Worm (Caenorhabditis elegans) whole organism, late embryonic: ENCODE measurements around the gene T09A5.5.

Source experiments
- C38D4.7 ChIP-seq: fragments of 200-800 bp; sonication (Bioruptor generic); optimal IDR thresholded peaks from 2 replicates; lab custom pipeline; 2018; ENCODE audit warnings: mild to moderate bottlenecking, missing genetic modification characterization, moderate library complexity, missing compliant biosample characterization
- F13H6.1 ChIP-seq: sonication (generic microtip); optimal IDR thresholded peaks from 2 replicates; lab custom pipeline; 2016; ENCODE audit warnings: missing genetic modification characterization, missing compliant biosample characterization
- K02D7.2 ChIP-seq: sonication (generic microtip); optimal IDR thresholded peaks from 2 replicates; lab custom pipeline; 2017; ENCODE audit warnings: mild to moderate bottlenecking, missing genetic modification characterization, missing compliant biosample characterization
- T23F11.4 ChIP-seq: fragments of 200-800 bp; sonication (Bioruptor generic); optimal IDR thresholded peaks from 2 replicates; lab custom pipeline; 2018; ENCODE audit warnings: mild to moderate bottlenecking, missing genetic modification characterization, missing compliant biosample characterization
- Y22D7AL.16 ChIP-seq: sonication (generic microtip); optimal IDR thresholded peaks from 2 replicates; lab custom pipeline; 2016; ENCODE audit warnings: missing genetic modification characterization, missing compliant biosample characterization
- ama-1 ChIP-seq: fragments of 150-350 bp; optimal IDR thresholded peaks from 2 replicates; lab custom pipeline; 2014
- ceh-14 ChIP-seq: sonication (generic microtip); optimal IDR thresholded peaks from 2 replicates; lab custom pipeline; 2016; ENCODE audit warnings: missing genotype, missing genetic modification characterization, missing compliant biosample characterization
- ceh-19 ChIP-seq: fragments of 200-800 bp; sonication (Bioruptor generic); optimal IDR thresholded peaks from 2 replicates; lab custom pipeline; 2018; ENCODE audit warnings: mild to moderate bottlenecking, missing genetic modification characterization, missing compliant biosample characterization
- ceh-24 ChIP-seq: sonication (generic microtip); optimal IDR thresholded peaks from 2 replicates; lab custom pipeline; 2016; ENCODE audit warnings: mild to moderate bottlenecking, missing genetic modification characterization, missing compliant biosample characterization
- ceh-30 ChIP-seq: fragments of 150-350 bp; optimal IDR thresholded peaks from 2 replicates; lab custom pipeline; 2014; ENCODE audit warnings: missing biosample characterization, missing genetic modification characterization
- ceh-31 ChIP-seq: sonication (generic microtip); optimal IDR thresholded peaks from 2 replicates; lab custom pipeline; 2016; ENCODE audit warnings: missing genetic modification characterization, missing compliant biosample characterization
- ceh-45 ChIP-seq: fragments of 200-800 bp; sonication (Bioruptor generic); IDR thresholded peaks from 2 replicates; pipeline ENCODE4 v1.3.6; 2022; ENCODE audit warnings: missing genetic modification reagents, missing genetic modification characterization, missing compliant biosample characterization
- ceh-9 ChIP-seq: sonication (generic microtip); optimal IDR thresholded peaks from 2 replicates; lab custom pipeline; 2016; ENCODE audit warnings: mild to moderate bottlenecking, missing genetic modification characterization, inconsistent platforms, missing compliant biosample characterization
- che-1 ChIP-seq: sonication (generic microtip); optimal IDR thresholded peaks from 2 replicates; lab custom pipeline; 2016; ENCODE audit warnings: mild to moderate bottlenecking, missing genetic modification characterization, missing compliant biosample characterization
- dmd-4 ChIP-seq: sonication (generic microtip); optimal IDR thresholded peaks from 2 replicates; lab custom pipeline; 2016; ENCODE audit warnings: borderline replicate concordance, missing genetic modification characterization, missing compliant biosample characterization
- dve-1 ChIP-seq: sonication (generic microtip); optimal IDR thresholded peaks from 2 replicates; lab custom pipeline; 2017; ENCODE audit warnings: antibody characterized with exemption, mild to moderate bottlenecking, missing genetic modification characterization, missing compliant biosample characterization
- elt-4 ChIP-seq: sonication (generic microtip); optimal IDR thresholded peaks from 2 replicates; lab custom pipeline; 2016; ENCODE audit warnings: missing genetic modification characterization, missing compliant biosample characterization
- fkh-10 ChIP-seq: fragments of 150-350 bp; optimal IDR thresholded peaks from 2 replicates; lab custom pipeline; 2014; ENCODE audit warnings: missing biosample characterization, missing genetic modification reagents, missing genetic modification characterization
- fkh-6 ChIP-seq: sonication (generic microtip); optimal IDR thresholded peaks from 2 replicates; lab custom pipeline; 2016; ENCODE audit warnings: missing genetic modification characterization, missing compliant biosample characterization
- hlh-15 ChIP-seq: sonication (generic microtip); optimal IDR thresholded peaks from 2 replicates; lab custom pipeline; 2016; ENCODE audit warnings: missing genetic modification characterization, missing compliant biosample characterization
- hlh-30 ChIP-seq: sonication (generic microtip); optimal IDR thresholded peaks from 2 replicates; lab custom pipeline; 2017; ENCODE audit warnings: antibody characterized with exemption, missing genetic modification characterization, missing compliant biosample characterization; ENCODE audit not compliant: insufficient read depth
- lim-6 ChIP-seq: sonication (generic microtip); optimal IDR thresholded peaks from 2 replicates; lab custom pipeline; 2016; ENCODE audit warnings: missing genetic modification characterization, missing compliant biosample characterization
- nfya-1 ChIP-seq: sonication (generic microtip); optimal IDR thresholded peaks from 2 replicates; lab custom pipeline; 2017; ENCODE audit warnings: missing genetic modification characterization, mild to moderate bottlenecking, missing compliant biosample characterization, antibody characterized with exemption, moderate library complexity
- nhr-232 ChIP-seq: sonication (generic microtip); optimal IDR thresholded peaks from 2 replicates; lab custom pipeline; 2016; ENCODE audit warnings: missing genetic modification characterization, missing compliant biosample characterization
- npax-4 ChIP-seq: sonication (generic microtip); optimal IDR thresholded peaks from 2 replicates; lab custom pipeline; 2016; ENCODE audit warnings: missing genetic modification characterization, missing compliant biosample characterization
- pag-3 ChIP-seq: sonication (generic microtip); optimal IDR thresholded peaks from 2 replicates; lab custom pipeline; 2016; ENCODE audit warnings: missing compliant biosample characterization, missing genetic modification characterization, borderline replicate concordance
- pax-1 ChIP-seq: fragments of 150-350 bp; optimal IDR thresholded peaks from 2 replicates; lab custom pipeline; 2014; ENCODE audit warnings: missing biosample characterization, missing genetic modification characterization
- pha-2 ChIP-seq: sonication (generic microtip); optimal IDR thresholded peaks from 2 replicates; lab custom pipeline; 2017; ENCODE audit warnings: mild to moderate bottlenecking, missing genetic modification characterization, missing compliant biosample characterization
- pqm-1 ChIP-seq: sonication (generic microtip); optimal IDR thresholded peaks from 2 replicates; lab custom pipeline; 2016; ENCODE audit warnings: missing genetic modification characterization, missing compliant biosample characterization
- sox-4 ChIP-seq: sonication (generic microtip); optimal IDR thresholded peaks from 2 replicates; lab custom pipeline; 2017; ENCODE audit warnings: mild to moderate bottlenecking, missing genetic modification characterization, inconsistent platforms, missing compliant biosample characterization
- tbx-7 ChIP-seq: sonication (generic microtip); optimal IDR thresholded peaks from 2 replicates; lab custom pipeline; 2016; ENCODE audit warnings: missing genotype, missing genetic modification characterization, missing compliant biosample characterization
- unc-3 ChIP-seq, 2 experiments: fragments of 200-800 bp in 1 of 2; sonication (Bioruptor generic) in 1 of 2; sonication (generic microtip) in 1 of 2; conservative IDR thresholded peaks in 1 of 2; optimal IDR thresholded peaks in 1 of 2; 2 replicates each; pipeline versions ENCODE4 v1.3.6 to Lab custom; 2016 to 2022; ENCODE audit warnings: missing compliant biosample characterization in 2 of 2, missing genetic modification characterization in 2 of 2, missing genetic modification reagents in 1 of 2
- unc-42 ChIP-seq: sonication (generic microtip); optimal IDR thresholded peaks from 2 replicates; lab custom pipeline; 2016; ENCODE audit warnings: missing genotype, missing genetic modification characterization, missing compliant biosample characterization
- unc-55 ChIP-seq: sonication (generic microtip); optimal IDR thresholded peaks from 2 replicates; lab custom pipeline; 2017; ENCODE audit warnings: missing biosample characterization, missing genetic modification reagents, missing genetic modification characterization
- unc-86 ChIP-seq: sonication (generic microtip); optimal IDR thresholded peaks from 2 replicates; lab custom pipeline; 2016; ENCODE audit warnings: missing genetic modification characterization, missing compliant biosample characterization
- zip-5 ChIP-seq: sonication (generic microtip); optimal IDR thresholded peaks from 2 replicates; lab custom pipeline; 2016; ENCODE audit warnings: missing genetic modification characterization, missing compliant biosample characterization
- ztf-16 ChIP-seq: sonication (generic microtip); optimal IDR thresholded peaks from 2 replicates; lab custom pipeline; 2017; ENCODE audit warnings: missing genetic modification characterization, missing compliant biosample characterization

Gene T09A5.5

DNA sequence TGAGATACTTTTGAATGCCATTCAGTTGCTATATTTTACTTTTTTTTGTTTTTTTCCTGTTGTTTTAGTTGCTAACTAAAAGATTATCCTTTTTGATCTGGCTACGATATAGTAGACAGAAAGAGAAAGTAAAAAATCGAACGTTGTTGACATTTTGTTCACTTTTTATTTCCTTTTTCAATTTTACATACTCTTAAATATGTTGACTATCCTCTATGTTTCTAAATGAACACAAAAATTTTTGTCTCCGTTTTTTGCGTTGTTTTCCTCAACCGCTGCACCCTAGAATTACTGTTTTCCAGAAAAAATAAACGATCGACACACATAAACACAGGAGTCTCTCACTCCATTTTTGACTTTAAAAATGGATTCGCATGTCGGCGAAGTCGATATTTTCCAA lies 11.5 kb downstream of the T09A5.5 start, which contains the start of gene klp-3:
Gene klp-3 (plus strand): TSS at position 301 of the 400 bp plus-strand sequence.
- no peak for TF ChIP-seq pax-1 (tag; lab: Kevin White, UChicago)
- no peak for TF ChIP-seq pqm-1 (tag; lab: Kevin White, UChicago)
- TF ChIP-seq unc-42: no peak
- TF ChIP-seq sox-4 (tag; lab: Kevin White, UChicago): no peak
- no peak for TF ChIP-seq elt-4 (tag; lab: Kevin White, UChicago)
- TF ChIP-seq ceh-9: no peak
- TF ChIP-seq fkh-6 (tag; lab: Kevin White, UChicago): no peak
- no peak for TF ChIP-seq ceh-30 (tag; lab: Kevin White, UChicago)
- TF ChIP-seq, all 69 proteins: peak for 0

DNA sequence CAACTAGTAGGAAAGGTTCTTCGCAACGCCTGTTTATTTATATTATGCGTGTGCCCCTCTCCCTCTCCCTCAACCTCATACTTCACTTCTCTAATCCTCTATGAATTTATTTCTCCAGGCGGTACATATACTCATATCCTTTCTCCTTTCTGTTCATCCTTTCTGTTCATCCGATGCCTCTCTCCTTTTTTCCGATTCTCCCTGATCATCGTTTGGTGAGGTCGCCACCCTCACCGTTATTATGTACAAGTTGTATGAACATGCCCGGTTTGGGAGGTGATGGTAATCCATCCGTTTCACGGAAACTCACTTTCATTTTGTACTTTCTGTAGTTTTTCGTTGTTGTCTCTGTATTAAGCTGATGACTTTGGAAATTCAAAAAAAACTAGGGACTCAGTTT lies 13.9 kb downstream of the T09A5.5 start:
- TF ChIP-seq npax-4 (no peak), C38D4.7 (GFP tag; lab: Kevin White, UChicago) (no peak), F13H6.1 (tag; lab: Kevin White, UChicago) (no peak), ceh-14 (tag; lab: Kevin White, UChicago) (no peak), ceh-9 (no peak), ceh-45 (GFP tag; lab: Robert Waterston, UW) (no peak), nhr-232 (tag; lab: Kevin White, UChicago) (no peak), ceh-31 (tag; lab: Kevin White, UChicago) (peak; percentile 16), ceh-19 (GFP tag; lab: Kevin White, UChicago) (no peak), unc-86 (tag; lab: Kevin White, UChicago) (no peak), nfya-1 (tag; lab: Kevin White, UChicago) (peak; percentile 45), fkh-6 (tag; lab: Kevin White, UChicago) (no peak), ceh-24 (tag; lab: Kevin White, UChicago) (no peak), Y22D7AL.16 (no peak), pha-2 (tag; lab: Kevin White, UChicago) (no peak), T23F11.4 (no peak), tbx-7 (no peak), dmd-4 (tag; lab: Kevin White, UChicago) (no peak), zip-5 (tag; lab: Kevin White, UChicago) (no peak), ama-1 (lab: Kevin White, UChicago) (no peak), ztf-16 (tag; lab: Kevin White, UChicago) (no peak), K02D7.2 (tag; lab: Kevin White, UChicago) (no peak), dve-1 (tag; lab: Kevin White, UChicago) (no peak), hlh-15 (tag; lab: Kevin White, UChicago) (no peak), unc-55 (GFP tag; lab: Kevin White, UChicago) (peak; percentile 42), lim-6 (tag; lab: Kevin White, UChicago) (no peak)

DNA sequence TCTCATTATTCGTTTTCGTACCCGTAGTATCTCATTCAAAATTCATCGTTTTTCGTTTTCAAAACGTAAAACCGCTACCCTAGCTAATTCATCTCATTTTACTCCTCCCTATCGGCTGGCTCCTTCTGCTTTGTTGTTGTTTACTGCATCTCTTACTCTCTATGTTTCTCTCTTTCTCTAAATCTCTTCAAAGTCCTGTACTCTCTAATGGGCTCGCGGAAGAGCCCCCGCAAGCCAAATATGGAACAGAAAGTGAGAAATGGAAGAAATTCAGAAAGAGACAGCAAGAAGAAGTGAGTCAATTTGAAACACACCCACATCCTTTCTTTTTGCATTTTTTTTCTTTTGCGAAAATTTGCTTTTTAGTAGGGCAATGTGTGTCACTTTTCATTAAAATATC lies 14.9 kb downstream of the T09A5.5 start:
- TF ChIP-seq hlh-30 (tag; lab: Kevin White, UChicago): no peak
- peak; percentile 12 for TF ChIP-seq nfya-1 (tag; lab: Kevin White, UChicago)
- TF ChIP-seq che-1 (tag; lab: Kevin White, UChicago): no peak
- TF ChIP-seq ceh-24 (tag; lab: Kevin White, UChicago): no peak
- TF ChIP-seq ceh-14 (tag; lab: Kevin White, UChicago): no peak
- TF ChIP-seq pag-3 (tag; lab: Kevin White, UChicago): no peak
- TF ChIP-seq fkh-10 (GFP tag; lab: Kevin White, UChicago): no peak
- no peak for TF ChIP-seq unc-3 (GFP tag; conservative IDR thresholded peaks at IDR 0.05; lab: Robert Waterston, UW)
- no peak for TF ChIP-seq unc-3 (tag; optimal IDR thresholded peaks at IDR 0.05; lab: Kevin White, UChicago)
